Worm (Caenorhabditis elegans): ENCODE measurements around the gene F38A1.15.

DNA sequence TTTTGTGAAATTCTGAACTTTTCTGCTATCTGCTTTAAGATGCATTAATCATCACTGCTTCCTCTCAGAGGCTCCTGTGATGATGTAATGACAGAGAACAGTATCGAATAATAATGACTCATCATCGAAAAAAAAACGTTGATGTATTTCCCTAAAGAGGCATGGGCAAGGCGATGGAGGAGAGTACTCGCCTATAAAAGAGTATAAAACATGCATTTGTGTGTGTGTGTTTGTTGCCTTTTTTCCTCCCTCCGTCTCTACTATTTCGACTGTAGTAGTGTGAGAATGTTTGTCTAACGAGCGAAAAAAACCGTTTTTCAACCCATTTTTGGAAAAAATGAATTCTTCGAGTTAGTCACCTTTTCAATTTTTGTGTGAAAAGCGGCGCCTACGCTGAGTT lies 41.7 kb upstream of the F38A1.15 start:
- TF ChIP-seq C34F6.9 (tag; optimal IDR thresholded peaks at IDR 0.05), result no peak
- no peak for TF ChIP-seq skn-1 (tag; optimal IDR thresholded peaks at IDR 0.05)
- no peak for TF ChIP-seq nhr-237 (tag; optimal IDR thresholded peaks at IDR 0.05)
- no peak for TF ChIP-seq gmeb-1 (tag; optimal IDR thresholded peaks at IDR 0.05)
- no peak for TF ChIP-seq ama-1 (optimal IDR thresholded peaks at IDR 0.05)
- no peak for TF ChIP-seq mab-5 (tag; optimal IDR thresholded peaks at IDR 0.05)
